Worm (Caenorhabditis elegans): ENCODE results near the gene mth-1.

ce11 chrII:4228112-4228770 lies 24.7 kb upstream of the mth-1 start:
- no peak for TF ChIP-seq nhr-12 (tag; optimal IDR thresholded peaks at IDR 0.05)
- no peak for TF ChIP-seq fos-1 (tag; optimal IDR thresholded peaks at IDR 0.05)
- TF ChIP-seq lin-13 (GFP tag; optimal IDR thresholded peaks at IDR 0.05) = no peak
- no peak for TF ChIP-seq nhr-11 (tag; optimal IDR thresholded peaks at IDR 0.05)
